Worm (Caenorhabditis elegans) whole organism, young adult: ENCODE data around the gene F54D5.15.

Source experiments
- B0035.1 ChIP-seq: sonication (generic microtip); optimal IDR thresholded peaks from 2 replicates; lab custom pipeline; 2016; ENCODE audit warnings: missing genetic modification characterization, mild to moderate bottlenecking, missing compliant biosample characterization, missing genotype, missing genetic modification reagents
- C17E4.6 ChIP-seq: fragments of 200-800 bp; sonication (Bioruptor generic); IDR thresholded peaks from 2 replicates; pipeline ENCODE4 v1.3.6; 2022; ENCODE audit warnings: missing genetic modification reagents, missing genetic modification characterization, missing compliant biosample characterization
- F10E7.11 ChIP-seq: sonication (generic microtip); optimal IDR thresholded peaks from 2 replicates; lab custom pipeline; 2017; ENCODE audit warnings: mild to moderate bottlenecking, missing genetic modification characterization, moderate library complexity, missing compliant biosample characterization
- F23B12.7 ChIP-seq: sonication (generic microtip); optimal IDR thresholded peaks from 2 replicates; lab custom pipeline; 2017; ENCODE audit warnings: missing genetic modification characterization, mild to moderate bottlenecking, missing compliant biosample characterization, antibody characterized with exemption, moderate library complexity; ENCODE audit not compliant: insufficient read depth
- F33H1.4 ChIP-seq: fragments of 200-800 bp; sonication (Bioruptor generic); IDR thresholded peaks from 2 replicates; pipeline ENCODE4 v1.3.6; 2022; ENCODE audit warnings: missing genetic modification reagents, missing genetic modification characterization, missing compliant biosample characterization
- F37B4.10 ChIP-seq: fragments of 200-800 bp; sonication (Bioruptor generic); IDR thresholded peaks from 2 replicates; pipeline ENCODE4 v1.3.6; 2022; ENCODE audit warnings: missing genetic modification characterization, missing compliant biosample characterization
- F49E8.2 ChIP-seq: sonication (generic microtip); optimal IDR thresholded peaks from 3 replicates; lab custom pipeline; 2017; ENCODE audit warnings: missing genetic modification characterization, mild to moderate bottlenecking, missing compliant biosample characterization, antibody characterized with exemption, moderate library complexity; ENCODE audit not compliant: insufficient read depth
- F52B5.7 ChIP-seq: sonication (generic microtip); optimal IDR thresholded peaks from 2 replicates; lab custom pipeline; 2016; ENCODE audit warnings: mild to moderate bottlenecking, missing genetic modification characterization, missing compliant biosample characterization
- K11D2.4 ChIP-seq: fragments of 200-800 bp; sonication (Bioruptor generic); IDR thresholded peaks from 2 replicates; pipeline ENCODE4 v1.3.6; 2022; ENCODE audit warnings: missing genetic modification reagents, missing genetic modification characterization, missing compliant biosample characterization
- T07F8.4 ChIP-seq: sonication (generic microtip); optimal IDR thresholded peaks from 2 replicates; lab custom pipeline; 2016; ENCODE audit warnings: mild to moderate bottlenecking, missing genetic modification characterization, moderate library complexity, missing compliant biosample characterization
- Y56A3A.18 ChIP-seq: fragments of 200-800 bp; sonication (Bioruptor generic); IDR thresholded peaks from 2 replicates; pipeline ENCODE4 v1.3.6; 2022; ENCODE audit warnings: missing genetic modification reagents, missing genetic modification characterization, missing compliant biosample characterization
- Y95B8A.8 ChIP-seq: fragments of 200-800 bp; sonication (Bioruptor generic); IDR thresholded peaks from 2 replicates; pipeline ENCODE4 v1.3.6; 2022; ENCODE audit warnings: missing genetic modification reagents, missing genetic modification characterization, missing compliant biosample characterization
- ZK185.1 ChIP-seq: sonication (generic microtip); optimal IDR thresholded peaks from 2 replicates; lab custom pipeline; 2016; ENCODE audit warnings: mild to moderate bottlenecking, missing genetic modification characterization, missing compliant biosample characterization; ENCODE audit not compliant: poor library complexity, severe bottlenecking
- akir-1 ChIP-seq: fragments of 200-800 bp; sonication (Bioruptor generic); optimal IDR thresholded peaks from 2 replicates; lab custom pipeline; 2018; ENCODE audit warnings: mild to moderate bottlenecking, missing genetic modification characterization, moderate library complexity, missing compliant biosample characterization
- attf-5 ChIP-seq: fragments of 200-800 bp; sonication (Bioruptor generic); optimal IDR thresholded peaks from 2 replicates; lab custom pipeline; 2018; ENCODE audit warnings: mild to moderate bottlenecking, missing genetic modification characterization, missing compliant biosample characterization
- bed-1 ChIP-seq: fragments of 200-800 bp; sonication (Bioruptor generic); IDR thresholded peaks from 2 replicates; pipeline ENCODE4 v1.3.6; 2022; ENCODE audit warnings: missing genetic modification reagents, missing genetic modification characterization, missing compliant biosample characterization
- cebp-2 ChIP-seq: fragments of 200-800 bp; sonication (Bioruptor generic); IDR thresholded peaks from 2 replicates; pipeline ENCODE4 v1.3.6; 2022; ENCODE audit warnings: missing genetic modification characterization, missing compliant biosample characterization
- ceh-100 ChIP-seq: fragments of 200-800 bp; sonication (Bioruptor generic); IDR thresholded peaks from 2 replicates; pipeline ENCODE4 v1.3.6; 2022; ENCODE audit warnings: missing genetic modification reagents, missing genetic modification characterization, missing compliant biosample characterization
- ceh-27 ChIP-seq: fragments of 200-800 bp; sonication (Bioruptor generic); optimal IDR thresholded peaks from 2 replicates; lab custom pipeline; 2018; ENCODE audit warnings: mild to moderate bottlenecking, missing genetic modification characterization, moderate library complexity, missing compliant biosample characterization
- ceh-40 ChIP-seq: fragments of 200-800 bp; sonication (Bioruptor generic); IDR thresholded peaks from 2 replicates; pipeline ENCODE4 v1.3.6; 2022; ENCODE audit warnings: missing genetic modification characterization, missing compliant biosample characterization
- ceh-79 ChIP-seq: sonication (generic microtip); optimal IDR thresholded peaks from 2 replicates; lab custom pipeline; 2017; ENCODE audit warnings: mild to moderate bottlenecking, missing genetic modification characterization, missing compliant biosample characterization
- die-1 ChIP-seq: sonication (generic microtip); optimal IDR thresholded peaks from 2 replicates; lab custom pipeline; 2016; ENCODE audit warnings: missing genotype, mild to moderate bottlenecking, missing genetic modification characterization, missing compliant biosample characterization
- dox-1 ChIP-seq: fragments of 200-800 bp; sonication (Bioruptor generic); IDR thresholded peaks from 2 replicates; pipeline ENCODE4 v1.3.6; 2022; ENCODE audit warnings: missing genetic modification reagents, missing genetic modification characterization, missing compliant biosample characterization
- dpff-1 ChIP-seq: sonication (generic microtip); optimal IDR thresholded peaks from 2 replicates; lab custom pipeline; 2017; ENCODE audit warnings: mild to moderate bottlenecking, missing genetic modification characterization, missing compliant biosample characterization
- dpl-1 ChIP-seq: fragments of 150-350 bp; optimal IDR thresholded peaks from 2 replicates; lab custom pipeline; 2014; ENCODE audit warnings: missing biosample characterization, missing genetic modification reagents, missing genetic modification characterization
- ets-4 ChIP-seq: fragments of 200-800 bp; sonication (Bioruptor generic); optimal IDR thresholded peaks from 2 replicates; lab custom pipeline; 2018; ENCODE audit warnings: mild to moderate bottlenecking, missing genetic modification characterization, missing compliant biosample characterization
- hmg-20 ChIP-seq: fragments of 200-800 bp; sonication (Bioruptor generic); IDR thresholded peaks from 2 replicates; pipeline ENCODE4 v1.3.6; 2022; ENCODE audit warnings: missing genetic modification reagents, missing genetic modification characterization, missing compliant biosample characterization
- lir-1 ChIP-seq: fragments of 200-800 bp; sonication (Bioruptor generic); conservative IDR thresholded peaks from 2 replicates; pipeline ENCODE4 v1.3.6; 2022; ENCODE audit warnings: missing genetic modification reagents, missing genetic modification characterization, missing compliant biosample characterization
- madf-3 ChIP-seq: fragments of 200-800 bp; sonication (Bioruptor generic); IDR thresholded peaks from 2 replicates; pipeline ENCODE4 v1.3.6; 2022; ENCODE audit warnings: missing genetic modification reagents, missing genetic modification characterization, missing compliant biosample characterization
- madf-6 ChIP-seq: fragments of 200-800 bp; sonication (Bioruptor generic); IDR thresholded peaks from 2 replicates; pipeline ENCODE4 v1.3.6; 2022; ENCODE audit warnings: missing genetic modification reagents, missing genetic modification characterization, missing compliant biosample characterization
- mxl-1 ChIP-seq: sonication (generic microtip); optimal IDR thresholded peaks from 2 replicates; lab custom pipeline; 2016; ENCODE audit warnings: missing genetic modification characterization, missing compliant biosample characterization
- nhr-179 ChIP-seq: sonication (generic microtip); optimal IDR thresholded peaks from 2 replicates; lab custom pipeline; 2016; ENCODE audit warnings: mild to moderate bottlenecking, missing genetic modification characterization, missing compliant biosample characterization
- nhr-90 ChIP-seq: sonication (generic microtip); optimal IDR thresholded peaks from 2 replicates; lab custom pipeline; 2016; ENCODE audit warnings: missing genotype, mild to moderate bottlenecking, missing genetic modification characterization, missing compliant biosample characterization
- pbrm-1 ChIP-seq: fragments of 200-800 bp; sonication (Bioruptor generic); IDR thresholded peaks from 2 replicates; pipeline ENCODE4 v1.3.6; 2022; ENCODE audit warnings: missing genetic modification reagents, missing genetic modification characterization, missing compliant biosample characterization
- snpc-1.3 ChIP-seq: sonication (generic microtip); optimal IDR thresholded peaks from 2 replicates; lab custom pipeline; 2017; ENCODE audit warnings: missing genetic modification characterization, mild to moderate bottlenecking, missing compliant biosample characterization, antibody characterized with exemption, moderate library complexity, missing genotype, missing genetic modification reagents; ENCODE audit not compliant: insufficient read depth
- snpc-3.4 ChIP-seq: sonication (generic microtip); optimal IDR thresholded peaks from 2 replicates; lab custom pipeline; 2017; ENCODE audit warnings: missing genetic modification characterization, mild to moderate bottlenecking, missing compliant biosample characterization, antibody characterized with exemption, moderate library complexity, missing genotype, missing genetic modification reagents
- tbx-9 ChIP-seq: sonication (generic microtip); optimal IDR thresholded peaks from 2 replicates; lab custom pipeline; 2016; ENCODE audit warnings: borderline replicate concordance, missing genetic modification characterization, inconsistent platforms, missing compliant biosample characterization

The F54D5.15 gene

DNA sequence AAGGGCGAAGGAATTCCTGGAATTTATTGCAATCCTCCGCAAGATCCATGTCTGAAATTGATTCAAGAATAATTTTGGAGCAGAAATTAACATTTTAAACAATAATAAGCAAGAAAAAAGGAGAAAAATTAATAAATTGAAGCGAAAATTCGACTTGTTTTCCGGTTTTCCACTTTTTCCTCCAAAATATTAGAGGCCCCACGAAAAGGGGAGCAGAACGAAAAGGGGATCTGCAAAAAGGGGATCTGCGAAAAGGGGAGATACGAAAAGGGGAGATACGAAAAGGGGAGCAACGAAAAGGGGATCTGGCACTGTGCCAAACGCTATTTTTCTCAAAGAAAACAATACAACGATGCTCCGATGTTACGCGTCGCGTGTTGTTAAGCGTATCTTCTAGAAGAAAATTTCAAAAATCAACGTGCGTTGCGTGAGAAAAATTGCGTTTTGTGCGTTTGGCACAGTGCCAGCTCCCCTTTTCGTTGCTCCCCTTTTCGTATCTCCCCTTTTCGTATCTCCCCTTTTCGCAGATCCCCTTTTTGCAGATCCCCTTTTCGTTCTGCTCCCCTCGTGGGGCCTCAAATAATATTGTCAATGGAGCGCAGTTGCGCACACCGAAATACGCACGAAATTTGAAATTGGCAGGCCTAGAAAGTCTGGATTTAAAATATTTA lies 29.5 kb downstream of the F54D5.15 start, which contains the start of gene Y62F5A.12 (continued):
- TF ChIP-seq cebp-2 (GFP tag; lab: Robert Waterston, UW) (0 out of 2 replicates have a peak, but pooled peaks have one; percentile 67), ZK185.1 (tag; lab: Kevin White, UChicago) (peak; percentile 71), dpl-1 (peak; percentile 60), Y95B8A.8 (peak; percentile 94), pbrm-1 (GFP tag; lab: Robert Waterston, UW) (peak; percentile 96), attf-5 (GFP tag; lab: Kevin White, UChicago) (peak; percentile 94), Y56A3A.18 (GFP tag; lab: Robert Waterston, UW) (0 out of 2 replicates have a peak, but pooled peaks have one; percentile 67), T07F8.4 (tag; lab: Kevin White, UChicago) (peak; percentile 86), F52B5.7 (tag; lab: Kevin White, UChicago) (peak; percentile 65), F37B4.10 (GFP tag; lab: Robert Waterston, UW) (peak; percentile 95), B0035.1 (tag; lab: Kevin White, UChicago) (peak; percentile 35), hmg-20 (GFP tag; lab: Robert Waterston, UW) (peak; percentile 74), ceh-40 (GFP tag; lab: Robert Waterston, UW) (peak; percentile 89), snpc-3.4 (tag; lab: Kevin White, UChicago) (peak; percentile 58), F49E8.2 (peak; percentile 55), nhr-90 (tag; lab: Kevin White, UChicago) (peak; percentile 14), F33H1.4 (GFP tag; lab: Robert Waterston, UW) (peak; percentile 80), dox-1 (GFP tag; lab: Robert Waterston, UW) (peak; percentile 98), lir-1 (GFP tag; lab: Robert Waterston, UW) (peak; percentile 92)
- TF ChIP-seq, all 124 proteins: peak for 88; not testable (repeated sequence) for 36

DNA sequence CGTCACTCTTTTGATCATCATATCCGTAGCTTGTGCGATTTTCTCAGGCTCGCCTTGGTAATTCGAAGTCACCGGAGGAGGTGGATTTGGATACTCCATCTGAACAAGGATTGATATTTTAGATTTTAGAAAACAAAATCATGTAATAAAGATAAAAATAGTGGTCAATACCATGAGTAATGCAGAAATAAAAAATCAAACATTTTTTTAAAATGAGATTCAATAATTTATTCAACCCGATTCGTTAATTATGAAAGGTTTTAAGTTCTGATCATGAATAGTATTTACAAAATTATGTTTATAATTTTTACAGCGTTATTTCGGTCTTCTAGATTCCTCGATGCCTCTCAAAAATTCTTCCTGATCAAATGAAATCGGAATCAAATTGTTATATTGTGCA lies 30.3 kb downstream of the F54D5.15 start, which contains the start of gene mdt-8:
Gene mdt-8 (minus strand): TSS at position 101 of the 400 bp plus-strand sequence.
- peak; percentile 39; the same call in 1 of the 2 replicates for TF ChIP-seq madf-6 (GFP tag; lab: Robert Waterston, UW)
- TF ChIP-seq K11D2.4 (GFP tag; lab: Robert Waterston, UW), result no peak
- TF ChIP-seq F23B12.7 (tag; lab: Kevin White, UChicago), result no peak
- TF ChIP-seq akir-1 (GFP tag; lab: Kevin White, UChicago), result no peak
- TF ChIP-seq ceh-100 (GFP tag; lab: Robert Waterston, UW), result 0 out of 2 replicates have a peak, but pooled peaks have one; percentile 13
- no peak for TF ChIP-seq madf-3 (GFP tag; lab: Robert Waterston, UW)

DNA sequence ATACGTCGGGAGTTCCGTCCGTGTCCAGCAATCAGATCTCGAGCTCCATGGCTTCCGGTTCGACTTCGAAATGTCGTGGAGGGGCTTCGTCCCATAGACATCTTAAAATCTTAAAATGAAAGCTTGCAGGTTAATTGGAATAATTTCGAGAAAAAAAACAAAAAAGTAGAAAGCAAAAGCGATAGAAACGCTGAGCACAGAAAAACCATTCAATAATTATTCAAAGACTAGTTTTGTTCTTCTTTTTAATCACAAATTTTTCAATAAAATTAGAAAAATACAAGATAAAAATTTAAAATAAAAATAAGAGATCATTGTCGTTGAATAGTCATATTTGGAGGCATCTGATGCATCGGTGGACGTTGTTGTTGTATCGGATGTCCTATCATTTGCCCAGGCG lies 37.1 kb downstream of the F54D5.15 start, which contains the start of gene age-1:
Gene age-1 (minus strand): TSS at position 101 of the 400 bp plus-strand sequence.
- TF ChIP-seq Y95B8A.8, result no peak
- no peak for TF ChIP-seq mxl-1 (tag; lab: Kevin White, UChicago)
- TF ChIP-seq tbx-9 (tag; lab: Kevin White, UChicago), result no peak
- TF ChIP-seq F10E7.11, result no peak
- no peak for TF ChIP-seq ets-4 (GFP tag; lab: Kevin White, UChicago)
- TF ChIP-seq die-1, result no peak
- TF ChIP-seq bed-1 (GFP tag; lab: Robert Waterston, UW), result no peak
- TF ChIP-seq nhr-179 (tag; lab: Kevin White, UChicago), result no peak
- TF ChIP-seq ceh-27 (GFP tag; lab: Kevin White, UChicago), result no peak
- no peak for TF ChIP-seq dpff-1
- no peak for TF ChIP-seq ceh-79 (tag; lab: Kevin White, UChicago)
- TF ChIP-seq C17E4.6 (GFP tag; lab: Robert Waterston, UW), result no peak
- TF ChIP-seq snpc-1.3 (tag; lab: Kevin White, UChicago), result no peak
